Fruit fly (Drosophila melanogaster) whole organism, embryonic: ENCODE data around the gene spn-F.

Experiments
- Atf6 ChIP-seq: fragments of 200-800 bp; sonication (Bioruptor generic); IDR thresholded peaks from 2 replicates; pipeline ENCODE4 v1.3.6; 2022; ENCODE audit warnings: missing biosample characterization, missing genetic modification characterization
- Bgb ChIP-seq: fragments of 200-800 bp; sonication (Bioruptor generic); IDR thresholded peaks from 2 replicates; pipeline ENCODE4 v1.3.6; 2022; ENCODE audit warnings: missing biosample characterization, missing genetic modification characterization; ENCODE audit not compliant: partially characterized antibody
- CG10274 ChIP-seq: fragments of 200-800 bp; sonication (Bioruptor generic); optimal IDR thresholded peaks from 3 replicates; lab custom pipeline; 2017; ENCODE audit warnings: missing biosample characterization, mild to moderate bottlenecking, missing genetic modification characterization
- CG11504 ChIP-seq: fragments of 200-800 bp; sonication (Bioruptor generic); optimal IDR thresholded peaks from 3 replicates; lab custom pipeline; 2019; ENCODE audit warnings: missing biosample characterization, mild to moderate bottlenecking, missing genetic modification characterization, moderate library complexity
- CG1233 ChIP-seq: fragments of 200-800 bp; sonication (Bioruptor generic); optimal IDR thresholded peaks from 4 replicates; lab custom pipeline; 2018; ENCODE audit warnings: missing biosample characterization, mild to moderate bottlenecking, missing genetic modification characterization
- CG12659 ChIP-seq: fragments of 200-800 bp; sonication (Bioruptor generic); optimal IDR thresholded peaks from 3 replicates; lab custom pipeline; 2017; ENCODE audit warnings: mild to moderate bottlenecking, missing biosample characterization, missing genetic modification reagents, missing genetic modification characterization
- CG13424 ChIP-seq: fragments of 200-800 bp; sonication (Bioruptor generic); optimal IDR thresholded peaks from 2 replicates; lab custom pipeline; 2019; ENCODE audit warnings: missing biosample characterization, mild to moderate bottlenecking, missing genetic modification characterization, moderate library complexity
- CG1603 ChIP-seq: fragments of 200-800 bp; sonication (Bioruptor generic); optimal IDR thresholded peaks from 2 replicates; lab custom pipeline; 2019; ENCODE audit warnings: missing biosample characterization, mild to moderate bottlenecking, missing genetic modification characterization, moderate library complexity
- CG17802 ChIP-seq: fragments of 200-800 bp; sonication (Bioruptor generic); optimal IDR thresholded peaks from 2 replicates; lab custom pipeline; 2018; ENCODE audit warnings: missing biosample characterization, mild to moderate bottlenecking, missing genetic modification characterization, moderate library complexity
- CG18011 ChIP-seq: fragments of 200-800 bp; sonication (Bioruptor generic); optimal IDR thresholded peaks from 2 replicates; lab custom pipeline; 2017; ENCODE audit warnings: missing biosample characterization, missing genetic modification characterization, mild to moderate bottlenecking, moderate library complexity, missing genotype
- CG3407 ChIP-seq: fragments of 200-800 bp; sonication (Bioruptor generic); optimal IDR thresholded peaks from 2 replicates; lab custom pipeline; 2018; ENCODE audit warnings: missing biosample characterization, mild to moderate bottlenecking, missing genetic modification characterization
- CG9215 ChIP-seq: fragments of 200-800 bp; sonication (Bioruptor generic); IDR thresholded peaks from 2 replicates; pipeline ENCODE4 v1.3.6; 2022; ENCODE audit warnings: missing biosample characterization, missing genetic modification characterization
- CG9876 ChIP-seq: fragments of 200-800 bp; sonication (Bioruptor generic); optimal IDR thresholded peaks from 2 replicates; lab custom pipeline; 2016; ENCODE audit warnings: missing biosample characterization, missing genetic modification characterization
- Chrac-16 ChIP-seq: fragments of 200-800 bp; sonication (Bioruptor generic); optimal IDR thresholded peaks from 3 replicates; lab custom pipeline; 2016; ENCODE audit warnings: missing biosample characterization, missing genetic modification characterization
- Deaf1 ChIP-seq: fragments of 200-800 bp; optimal IDR thresholded peaks from 3 replicates; lab custom pipeline; 2019; ENCODE audit warnings: missing biosample characterization, mild to moderate bottlenecking, missing genetic modification characterization, moderate library complexity
- Doc2 ChIP-seq: fragments of 200-800 bp; sonication (Bioruptor generic); IDR thresholded peaks from 2 replicates; pipeline ENCODE4 v1.3.6; 2022; ENCODE audit warnings: missing biosample characterization, missing genetic modification characterization
- Drgx ChIP-seq: fragments of 200-800 bp; sonication (Bioruptor generic); IDR thresholded peaks from 2 replicates; pipeline ENCODE4 v1.3.6; 2022; ENCODE audit warnings: missing biosample characterization, missing genetic modification characterization
- ERR ChIP-seq: fragments of 200-800 bp; sonication (Bioruptor generic); optimal IDR thresholded peaks from 2 replicates; lab custom pipeline; 2016; ENCODE audit warnings: missing biosample characterization, missing genetic modification characterization
- HLH54F ChIP-seq: fragments of 200-800 bp; sonication (Bioruptor generic); optimal IDR thresholded peaks from 3 replicates; lab custom pipeline; 2016; ENCODE audit warnings: missing biosample characterization, missing genetic modification characterization
- Hand ChIP-seq: fragments of 200-800 bp; sonication (Bioruptor generic); optimal IDR thresholded peaks from 2 replicates; lab custom pipeline; 2017; ENCODE audit warnings: mild to moderate bottlenecking, missing biosample characterization, missing genetic modification reagents, missing genetic modification characterization
- Hmx ChIP-seq: fragments of 200-800 bp; sonication (Bioruptor generic); optimal IDR thresholded peaks from 2 replicates; lab custom pipeline; 2016; ENCODE audit warnings: missing biosample characterization, missing genetic modification characterization
- Kr ChIP-seq: fragments of 200-800 bp; sonication (Bioruptor generic); optimal IDR thresholded peaks from 2 replicates; lab custom pipeline; 2017; ENCODE audit warnings: missing biosample characterization, mild to moderate bottlenecking, missing genetic modification characterization
- NC2β ChIP-seq: fragments of 200-800 bp; sonication (Bioruptor generic); optimal IDR thresholded peaks from 2 replicates; lab custom pipeline; 2016; ENCODE audit warnings: missing biosample characterization, missing genetic modification characterization
- Oli ChIP-seq: fragments of 200-800 bp; sonication (Bioruptor generic); optimal IDR thresholded peaks from 2 replicates; lab custom pipeline; 2018; ENCODE audit warnings: missing biosample characterization, mild to moderate bottlenecking, missing genetic modification characterization, moderate library complexity
- Side ChIP-seq: fragments of 200-800 bp; sonication (Bioruptor generic); optimal IDR thresholded peaks from 2 replicates; lab custom pipeline; 2016; ENCODE audit warnings: missing biosample characterization, missing genetic modification characterization
- abd-A ChIP-seq: fragments of 200-800 bp; sonication (Bioruptor generic); optimal IDR thresholded peaks from 3 replicates; lab custom pipeline; 2019; ENCODE audit warnings: missing biosample characterization, mild to moderate bottlenecking, missing genetic modification characterization, moderate library complexity
- aop ChIP-seq: fragments of 200-800 bp; sonication (Bioruptor generic); IDR thresholded peaks from 2 replicates; pipeline ENCODE4 v1.3.6; 2022; ENCODE audit warnings: missing biosample characterization, missing genetic modification characterization
- cas ChIP-seq: fragments of 200-800 bp; sonication (Bioruptor generic); IDR thresholded peaks from 2 replicates; pipeline ENCODE4 v1.3.6; 2022; ENCODE audit warnings: missing biosample characterization, missing genetic modification characterization
- caup ChIP-seq: fragments of 200-800 bp; sonication (Bioruptor generic); optimal IDR thresholded peaks from 3 replicates; lab custom pipeline; 2017; ENCODE audit warnings: missing biosample characterization, mild to moderate bottlenecking, missing genetic modification characterization, moderate library complexity; ENCODE audit not compliant: severe bottlenecking
- cg ChIP-seq: fragments of 200-800 bp; sonication (Bioruptor generic); optimal IDR thresholded peaks from 3 replicates; lab custom pipeline; 2019; ENCODE audit warnings: missing biosample characterization, mild to moderate bottlenecking, missing genetic modification characterization, moderate library complexity
- chn ChIP-seq: fragments of 200-800 bp; sonication (Bioruptor generic); optimal IDR thresholded peaks from 2 replicates; lab custom pipeline; 2016; ENCODE audit warnings: missing biosample characterization, missing genetic modification characterization
- dmrt99B ChIP-seq: fragments of 200-800 bp; sonication (Bioruptor generic); optimal IDR thresholded peaks from 2 replicates; lab custom pipeline; 2018; ENCODE audit warnings: missing biosample characterization, mild to moderate bottlenecking, missing genetic modification characterization, moderate library complexity
- esg ChIP-seq: fragments of 200-800 bp; sonication (Bioruptor generic); conservative IDR thresholded peaks from 2 replicates; pipeline ENCODE4 v1.3.6; 2022; ENCODE audit warnings: missing biosample characterization, missing genetic modification characterization
- exex ChIP-seq: fragments of 200-800 bp; sonication (Bioruptor generic); optimal IDR thresholded peaks from 4 replicates; lab custom pipeline; 2018; ENCODE audit warnings: missing biosample characterization, mild to moderate bottlenecking, missing genetic modification characterization, moderate library complexity
- gcm ChIP-seq: fragments of 200-800 bp; sonication (Bioruptor generic); optimal IDR thresholded peaks from 2 replicates; lab custom pipeline; 2019; ENCODE audit warnings: missing biosample characterization, mild to moderate bottlenecking, missing genetic modification characterization, moderate library complexity
- gcm2 ChIP-seq: fragments of 200-800 bp; sonication (Bioruptor generic); optimal IDR thresholded peaks from 2 replicates; lab custom pipeline; 2016; ENCODE audit warnings: missing biosample characterization, missing genetic modification characterization
- gt ChIP-seq: fragments of 200-800 bp; sonication (Bioruptor generic); IDR thresholded peaks from 2 replicates; pipeline ENCODE4 v1.3.6; 2022; ENCODE audit warnings: missing biosample characterization, missing genetic modification characterization
- hbn ChIP-seq: fragments of 200-800 bp; sonication (Bioruptor generic); IDR thresholded peaks from 2 replicates; pipeline ENCODE4 v1.3.6; 2022; ENCODE audit warnings: missing biosample characterization, missing genetic modification characterization; ENCODE audit not compliant: partially characterized antibody
- jigr1 ChIP-seq: fragments of 200-800 bp; sonication (Bioruptor generic); IDR thresholded peaks from 3 replicates; pipeline ENCODE4 v1.3.6; 2022; ENCODE audit warnings: missing biosample characterization, missing genetic modification characterization
- kah ChIP-seq: fragments of 200-800 bp; sonication (Bioruptor generic); optimal IDR thresholded peaks from 2 replicates; lab custom pipeline; 2018; ENCODE audit warnings: missing biosample characterization, mild to moderate bottlenecking, missing genetic modification characterization
- pan ChIP-seq, 4 experiments: fragments of >200 bp in 3 of 4; fragments of 200-800 bp in 1 of 4; sonication (Bioruptor generic) in 1 of 4; optimal IDR thresholded peaks in 3 of 4; IDR thresholded peaks in 1 of 4; 2 replicates each; pipeline versions ENCODE4 v1.3.6 to Lab custom; 2017 to 2022; ENCODE audit warnings: missing biosample characterization in 2 of 4, missing genetic modification characterization in 2 of 4, mixed read lengths in 1 of 4
- pnt ChIP-seq: fragments of 200-800 bp; sonication (Bioruptor generic); optimal IDR thresholded peaks from 3 replicates; lab custom pipeline; 2016; ENCODE audit warnings: missing biosample characterization, missing genetic modification characterization
- prd ChIP-seq, 3 experiments: fragments of >200 bp in 2 of 3; fragments of 200-800 bp in 1 of 3; sonication (Bioruptor generic) in 1 of 3; optimal IDR thresholded peaks in 2 of 3; IDR thresholded peaks in 1 of 3; 2 replicates in 2 of 3; 3 replicates in 1 of 3; pipeline versions ENCODE4 v1.3.6 to Lab custom; 2017 to 2022; ENCODE audit warnings: missing biosample characterization in 1 of 3, missing genetic modification characterization in 1 of 3
- rib ChIP-seq: fragments of 200-800 bp; sonication (Bioruptor generic); IDR thresholded peaks from 2 replicates; pipeline ENCODE4 v1.3.6; 2022; ENCODE audit warnings: missing biosample characterization, missing genetic modification characterization
- sob ChIP-seq: fragments of 200-800 bp; sonication (Bioruptor generic); IDR thresholded peaks from 2 replicates; pipeline ENCODE4 v1.3.6; 2022; ENCODE audit warnings: missing biosample characterization, missing genetic modification characterization
- wor ChIP-seq: fragments of 200-800 bp; sonication (Bioruptor generic); IDR thresholded peaks from 2 replicates; pipeline ENCODE4 v1.3.6; 2022; ENCODE audit warnings: missing biosample characterization, missing genetic modification characterization
- zen ChIP-seq: fragments of 200-800 bp; sonication (Bioruptor generic); optimal IDR thresholded peaks from 3 replicates; lab custom pipeline; 2018; ENCODE audit warnings: missing biosample characterization, mild to moderate bottlenecking, missing genetic modification characterization, moderate library complexity
- zfh2 ChIP-seq: fragments of 200-800 bp; sonication (Bioruptor generic); optimal IDR thresholded peaks from 2 replicates; lab custom pipeline; 2016; ENCODE audit warnings: missing biosample characterization, missing genetic modification characterization

Gene spn-F

dm6 chr3R:31220456-31221336 lies 34.2 kb upstream of the spn-F start, which contains the start of gene CG12054 (continued):
- no peak for TF ChIP-seq dmrt99B (tag; lab: Kevin White, UChicago)
- TF ChIP-seq CG3407 (GFP tag; lab: Kevin White, UChicago) = no peak
- no peak for TF ChIP-seq caup (GFP tag; lab: Kevin White, UChicago)
- no peak for TF ChIP-seq gcm2
- TF ChIP-seq CG11504 (tag; lab: Kevin White, UChicago) = peak; percentile 23
- TF ChIP-seq zen = peak; percentile 34
- TF ChIP-seq cas (GFP tag; lab: Robert Waterston, UW) = no peak
- TF ChIP-seq sob (GFP tag; lab: Robert Waterston, UW) = no peak
- peak; percentile 5 for TF ChIP-seq Side (GFP tag; lab: Kevin White, UChicago)
- no peak for TF ChIP-seq wor (GFP tag; lab: Robert Waterston, UW)
- TF ChIP-seq Deaf1 (tag; lab: Kevin White, UChicago) = peak; percentile 0
- no peak for TF ChIP-seq rib
- no peak for TF ChIP-seq CG1233 (GFP tag; lab: Kevin White, UChicago)
- TF ChIP-seq Doc2 (GFP tag; lab: Robert Waterston, UW) = no peak
- TF ChIP-seq pan (optimal IDR thresholded peaks at IDR 0.05; lab: Kevin White, UChicago) = no peak
- no peak for TF ChIP-seq pan (GFP tag; optimal IDR thresholded peaks at IDR 0.05 in 1 of 2, IDR thresholded peaks at IDR 0.05 in 1 of 2)
- TF ChIP-seq jigr1 (GFP tag; lab: Robert Waterston, UW) = no peak
- TF ChIP-seq chn = no peak
- TF ChIP-seq exex (tag; lab: Kevin White, UChicago) = no peak
- peak; percentile 63 for TF ChIP-seq CG1603 (tag; lab: Kevin White, UChicago)
- TF ChIP-seq ERR (GFP tag; lab: Kevin White, UChicago) = no peak
- no peak for TF ChIP-seq esg (GFP tag; lab: Robert Waterston, UW)
- TF ChIP-seq gt = no peak
- no peak for TF ChIP-seq hbn
- TF ChIP-seq abd-A (tag; lab: Kevin White, UChicago) = peak; percentile 34
- no peak for TF ChIP-seq Bgb (GFP tag; lab: Robert Waterston, UW)
- TF ChIP-seq pnt (GFP tag; lab: Kevin White, UChicago) = no peak
- TF ChIP-seq CG18011 (GFP tag; lab: Kevin White, UChicago) = no peak
- no peak for TF ChIP-seq Oli (tag; lab: Kevin White, UChicago)
- TF ChIP-seq Kr = no peak
- TF ChIP-seq CG12659 (GFP tag; lab: Kevin White, UChicago) = peak; percentile 32
- no peak for TF ChIP-seq CG9876 (GFP tag; lab: Kevin White, UChicago)
- TF ChIP-seq CG17802 = no peak
- TF ChIP-seq Hmx (GFP tag; lab: Kevin White, UChicago) = no peak
- no peak for TF ChIP-seq CG13424 (tag; lab: Kevin White, UChicago)
- TF ChIP-seq prd (optimal IDR thresholded peaks at IDR 0.05; lab: Kevin White, UChicago) = no peak
- no peak for TF ChIP-seq prd (GFP tag; IDR thresholded peaks at IDR 0.05; lab: Robert Waterston, UW)
- TF ChIP-seq zfh2 (GFP tag; lab: Kevin White, UChicago) = no peak
- TF ChIP-seq aop (GFP tag; lab: Robert Waterston, UW) = no peak
- no peak for TF ChIP-seq NC2β (GFP tag; lab: Kevin White, UChicago)
- no peak for TF ChIP-seq Chrac-16 (GFP tag; lab: Kevin White, UChicago)
- no peak for TF ChIP-seq Drgx (GFP tag; lab: Robert Waterston, UW)
- no peak for TF ChIP-seq HLH54F (GFP tag; lab: Kevin White, UChicago)
- no peak for TF ChIP-seq Hand (GFP tag; lab: Kevin White, UChicago)
- TF ChIP-seq kah = no peak
- no peak for TF ChIP-seq Atf6 (GFP tag; lab: Robert Waterston, UW)
- TF ChIP-seq CG10274 (GFP tag; lab: Kevin White, UChicago) = no peak
- TF ChIP-seq CG9215 (GFP tag; lab: Robert Waterston, UW) = no peak
- TF ChIP-seq gcm = no peak
- TF ChIP-seq cg (GFP tag; lab: Kevin White, UChicago) = peak; percentile 97
